Fruit fly (Drosophila melanogaster) whole organism, embryonic: Measurements from ENCODE around the gene CG14515.

Source experiments
- Antp ChIP-seq: fragments of 200-800 bp; sonication (Bioruptor generic); optimal IDR thresholded peaks from 3 replicates; lab custom pipeline; 2016; ENCODE audit warnings: missing biosample characterization, missing genetic modification characterization
- Asciz ChIP-seq: fragments of 200-800 bp; sonication (Bioruptor generic); optimal IDR thresholded peaks from 2 replicates; lab custom pipeline; 2017; ENCODE audit warnings: missing biosample characterization, mild to moderate bottlenecking, missing genetic modification characterization, missing genetic modification reagents
- Atf-2 ChIP-seq: fragments of 200-800 bp; sonication (Bioruptor generic); optimal IDR thresholded peaks from 2 replicates; lab custom pipeline; 2016; ENCODE audit warnings: missing biosample characterization, missing genetic modification characterization
- CG12299 ChIP-seq: fragments of 200-800 bp; sonication (Bioruptor generic); optimal IDR thresholded peaks from 2 replicates; lab custom pipeline; 2018; ENCODE audit warnings: missing biosample characterization, mild to moderate bottlenecking, missing genetic modification characterization
- CG15073 ChIP-seq: fragments of 200-800 bp; sonication (Bioruptor generic); optimal IDR thresholded peaks from 2 replicates; lab custom pipeline; 2016; ENCODE audit warnings: missing biosample characterization, missing genetic modification characterization
- CG17359 ChIP-seq: fragments of 200-800 bp; sonication (Bioruptor generic); optimal IDR thresholded peaks from 3 replicates; lab custom pipeline; 2018; ENCODE audit warnings: missing biosample characterization, mild to moderate bottlenecking, missing genetic modification characterization, moderate library complexity
- CG17568 ChIP-seq: fragments of 200-800 bp; sonication (Bioruptor generic); optimal IDR thresholded peaks from 2 replicates; lab custom pipeline; 2018; ENCODE audit warnings: missing biosample characterization, mild to moderate bottlenecking, missing genetic modification characterization, moderate library complexity
- CG2875 ChIP-seq: fragments of 200-800 bp; sonication (Bioruptor generic); optimal IDR thresholded peaks from 2 replicates; lab custom pipeline; 2017; ENCODE audit warnings: missing biosample characterization, mild to moderate bottlenecking, missing genetic modification characterization, missing genetic modification reagents
- CG3281 ChIP-seq: fragments of 200-800 bp; sonication (Bioruptor generic); optimal IDR thresholded peaks from 3 replicates; lab custom pipeline; 2017; ENCODE audit warnings: missing biosample characterization, mild to moderate bottlenecking, missing genetic modification characterization
- CG33557 ChIP-seq: fragments of 200-800 bp; sonication (Bioruptor generic); optimal IDR thresholded peaks from 2 replicates; lab custom pipeline; 2019; ENCODE audit warnings: missing biosample characterization, mild to moderate bottlenecking, missing genetic modification characterization, moderate library complexity
- CG43689 ChIP-seq: fragments of 200-800 bp; sonication (Bioruptor generic); IDR thresholded peaks from 2 replicates; pipeline ENCODE4 v1.3.6; 2022; ENCODE audit warnings: missing biosample characterization, missing genetic modification characterization
- CG6813 ChIP-seq: fragments of 200-800 bp; sonication (Bioruptor generic); optimal IDR thresholded peaks from 2 replicates; lab custom pipeline; 2017; ENCODE audit warnings: missing biosample characterization, missing genetic modification characterization, mild to moderate bottlenecking, moderate library complexity, missing genetic modification reagents
- CG7839 ChIP-seq: fragments of 200-800 bp; sonication (Bioruptor generic); optimal IDR thresholded peaks from 3 replicates; lab custom pipeline; 2018; ENCODE audit warnings: missing biosample characterization, mild to moderate bottlenecking, missing genetic modification characterization, moderate library complexity
- CG8765 ChIP-seq: fragments of 200-800 bp; sonication (Bioruptor generic); IDR thresholded peaks from 2 replicates; pipeline ENCODE4 v1.3.6; 2022; ENCODE audit warnings: missing biosample characterization, missing genetic modification characterization
- CG9437 ChIP-seq: fragments of 200-800 bp; sonication (Bioruptor generic); optimal IDR thresholded peaks from 2 replicates; lab custom pipeline; 2018; ENCODE audit warnings: missing biosample characterization, mild to moderate bottlenecking, missing genetic modification characterization
- CG9797 ChIP-seq: fragments of 200-800 bp; sonication (Bioruptor generic); optimal IDR thresholded peaks from 3 replicates; lab custom pipeline; 2018; ENCODE audit warnings: missing biosample characterization, mild to moderate bottlenecking, missing genetic modification characterization
- CG9876 ChIP-seq: fragments of 200-800 bp; sonication (Bioruptor generic); optimal IDR thresholded peaks from 2 replicates; lab custom pipeline; 2016; ENCODE audit warnings: missing biosample characterization, missing genetic modification characterization
- CkIIα-i1 ChIP-seq: fragments of 200-800 bp; sonication (Bioruptor generic); IDR thresholded peaks from 2 replicates; pipeline ENCODE4 v1.3.6; 2022; ENCODE audit warnings: missing biosample characterization, missing genetic modification characterization
- Doc3 ChIP-seq: fragments of 200-800 bp; sonication (Bioruptor generic); IDR thresholded peaks from 3 replicates; pipeline ENCODE4 v1.3.6; 2022; ENCODE audit warnings: missing biosample characterization, missing genetic modification characterization; ENCODE audit not compliant: partially characterized antibody
- Elba2 ChIP-seq: fragments of 200-800 bp; sonication (Bioruptor generic); optimal IDR thresholded peaks from 3 replicates; lab custom pipeline; 2016; ENCODE audit warnings: missing biosample characterization, missing genetic modification characterization
- Gsc ChIP-seq: fragments of 200-800 bp; sonication (Bioruptor generic); IDR thresholded peaks from 2 replicates; pipeline ENCODE4 v1.3.6; 2022; ENCODE audit warnings: missing biosample characterization, missing genetic modification characterization
- Gug ChIP-seq: fragments of 200-800 bp; sonication (Bioruptor generic); IDR thresholded peaks from 4 replicates; pipeline ENCODE4 v1.3.6; 2022; ENCODE audit warnings: missing biosample characterization, missing genetic modification characterization
- H15 ChIP-seq: fragments of 200-800 bp; sonication (Bioruptor generic); IDR thresholded peaks from 3 replicates; pipeline ENCODE4 v1.3.6; 2022; ENCODE audit warnings: missing biosample characterization, missing genetic modification characterization
- HLH4C ChIP-seq: fragments of 200-800 bp; sonication (Bioruptor generic); IDR thresholded peaks from 3 replicates; pipeline ENCODE4 v1.3.6; 2022; ENCODE audit warnings: missing biosample characterization, missing genetic modification characterization; ENCODE audit not compliant: partially characterized antibody
- Hey ChIP-seq: fragments of 200-800 bp; sonication (Bioruptor generic); optimal IDR thresholded peaks from 3 replicates; lab custom pipeline; 2018; ENCODE audit warnings: missing biosample characterization, mild to moderate bottlenecking, missing genetic modification characterization
- MTF-1 ChIP-seq: fragments of 200-800 bp; sonication (Bioruptor generic); optimal IDR thresholded peaks from 2 replicates; lab custom pipeline; 2018; ENCODE audit warnings: missing biosample characterization, mild to moderate bottlenecking, missing genetic modification characterization, borderline replicate concordance
- Nf-YC ChIP-seq: fragments of 200-800 bp; optimal IDR thresholded peaks from 3 replicates; lab custom pipeline; 2019; ENCODE audit warnings: missing biosample characterization, mild to moderate bottlenecking, missing genetic modification characterization, moderate library complexity
- TFAM ChIP-seq: fragments of 200-800 bp; sonication (Bioruptor generic); optimal IDR thresholded peaks from 2 replicates; lab custom pipeline; 2017; ENCODE audit warnings: missing biosample characterization, missing genetic modification characterization, inconsistent platforms
- ash1 ChIP-seq: fragments of 200-800 bp; sonication (Bioruptor generic); optimal IDR thresholded peaks from 2 replicates; lab custom pipeline; 2018; ENCODE audit warnings: missing biosample characterization, mild to moderate bottlenecking, missing genetic modification characterization
- danr ChIP-seq: fragments of 200-800 bp; sonication (Bioruptor generic); IDR thresholded peaks from 2 replicates; pipeline ENCODE4 v1.3.6; 2022; ENCODE audit warnings: missing biosample characterization, missing genetic modification characterization
- dpn ChIP-seq, 2 experiments: fragments of 200-800 bp; sonication (Bioruptor generic); optimal IDR thresholded peaks; 3 replicates each; lab custom pipeline; 2016; ENCODE audit warnings: missing biosample characterization in 2 of 2, missing genetic modification characterization in 2 of 2
- en ChIP-seq: fragments of 200-800 bp; sonication (Bioruptor generic); optimal IDR thresholded peaks from 2 replicates; lab custom pipeline; 2016; ENCODE audit warnings: missing biosample characterization, missing genetic modification characterization
- gce ChIP-seq: fragments of 200-800 bp; sonication (Bioruptor generic); IDR thresholded peaks from 3 replicates; pipeline ENCODE4 v1.3.6; 2022; ENCODE audit warnings: missing biosample characterization, missing genetic modification characterization
- gt ChIP-seq: fragments of 200-800 bp; sonication (Bioruptor generic); IDR thresholded peaks from 2 replicates; pipeline ENCODE4 v1.3.6; 2022; ENCODE audit warnings: missing biosample characterization, missing genetic modification characterization
- insv ChIP-seq, 2 experiments: fragments of 200-800 bp; sonication (Bioruptor generic); optimal IDR thresholded peaks; 3 replicates each; lab custom pipeline; 2016 to 2018; ENCODE audit warnings: missing biosample characterization in 2 of 2, missing genetic modification characterization in 2 of 2
- jing ChIP-seq: fragments of 200-800 bp; sonication (Bioruptor generic); optimal IDR thresholded peaks from 2 replicates; lab custom pipeline; 2018; ENCODE audit warnings: missing biosample characterization, mild to moderate bottlenecking, missing genetic modification characterization
- kah ChIP-seq: fragments of 200-800 bp; sonication (Bioruptor generic); optimal IDR thresholded peaks from 2 replicates; lab custom pipeline; 2018; ENCODE audit warnings: missing biosample characterization, mild to moderate bottlenecking, missing genetic modification characterization
- luna ChIP-seq: fragments of 200-800 bp; sonication (Bioruptor generic); optimal IDR thresholded peaks from 2 replicates; lab custom pipeline; 2016; ENCODE audit warnings: missing biosample characterization, missing genetic modification characterization
- mam ChIP-seq: fragments of 200-800 bp; sonication (Bioruptor generic); optimal IDR thresholded peaks from 3 replicates; lab custom pipeline; 2016; ENCODE audit warnings: missing biosample characterization, missing genetic modification characterization
- otp ChIP-seq: fragments of 200-800 bp; sonication (Bioruptor generic); IDR thresholded peaks from 3 replicates; pipeline ENCODE4, ENCODE4 v1.3.6; 2022; ENCODE audit warnings: missing biosample characterization, missing genetic modification characterization
- ro ChIP-seq: fragments of 200-800 bp; sonication (Bioruptor generic); IDR thresholded peaks from 2 replicates; pipeline ENCODE4 v1.3.6; 2022; ENCODE audit warnings: missing biosample characterization, missing genetic modification characterization
- row ChIP-seq: fragments of 200-800 bp; sonication (Bioruptor generic); IDR thresholded peaks from 3 replicates; pipeline ENCODE4 v1.3.6; 2022; ENCODE audit warnings: missing biosample characterization, missing genetic modification characterization
- salm ChIP-seq: fragments of 200-800 bp; sonication (Bioruptor generic); optimal IDR thresholded peaks from 2 replicates; lab custom pipeline; 2018; ENCODE audit warnings: missing biosample characterization, mild to moderate bottlenecking, missing genetic modification characterization
- scrt ChIP-seq: fragments of 200-800 bp; sonication (Bioruptor generic); optimal IDR thresholded peaks from 2 replicates; lab custom pipeline; 2018; ENCODE audit warnings: missing biosample characterization, mild to moderate bottlenecking, missing genetic modification characterization, moderate library complexity
- seq ChIP-seq: fragments of 200-800 bp; sonication (Bioruptor generic); IDR thresholded peaks from 2 replicates; pipeline ENCODE4 v1.3.6; 2022; ENCODE audit warnings: missing biosample characterization, missing genetic modification characterization
- sisA ChIP-seq: fragments of 200-800 bp; sonication (Bioruptor generic); IDR thresholded peaks from 2 replicates; pipeline ENCODE4 v1.3.6; 2022; ENCODE audit warnings: missing biosample characterization, missing genetic modification characterization
- sqz ChIP-seq: fragments of 200-800 bp; sonication (Bioruptor generic); optimal IDR thresholded peaks from 3 replicates; lab custom pipeline; 2018; ENCODE audit warnings: missing biosample characterization, mild to moderate bottlenecking, missing genetic modification characterization
- tap ChIP-seq: fragments of 200-800 bp; optimal IDR thresholded peaks from 3 replicates; lab custom pipeline; 2019; ENCODE audit warnings: missing biosample characterization, mild to moderate bottlenecking, missing genetic modification characterization, moderate library complexity
- usp ChIP-seq: fragments of >200 bp; optimal IDR thresholded peaks from 2 replicates; lab custom pipeline; 2017; ENCODE audit warnings: missing biosample characterization, missing genetic modification characterization
- vnd ChIP-seq: fragments of 200-800 bp; sonication (Bioruptor generic); IDR thresholded peaks from 3 replicates; pipeline ENCODE4 v1.3.6; 2022; ENCODE audit warnings: missing biosample characterization, missing genetic modification characterization; ENCODE audit not compliant: partially characterized antibody

Gene CG14515

DNA sequence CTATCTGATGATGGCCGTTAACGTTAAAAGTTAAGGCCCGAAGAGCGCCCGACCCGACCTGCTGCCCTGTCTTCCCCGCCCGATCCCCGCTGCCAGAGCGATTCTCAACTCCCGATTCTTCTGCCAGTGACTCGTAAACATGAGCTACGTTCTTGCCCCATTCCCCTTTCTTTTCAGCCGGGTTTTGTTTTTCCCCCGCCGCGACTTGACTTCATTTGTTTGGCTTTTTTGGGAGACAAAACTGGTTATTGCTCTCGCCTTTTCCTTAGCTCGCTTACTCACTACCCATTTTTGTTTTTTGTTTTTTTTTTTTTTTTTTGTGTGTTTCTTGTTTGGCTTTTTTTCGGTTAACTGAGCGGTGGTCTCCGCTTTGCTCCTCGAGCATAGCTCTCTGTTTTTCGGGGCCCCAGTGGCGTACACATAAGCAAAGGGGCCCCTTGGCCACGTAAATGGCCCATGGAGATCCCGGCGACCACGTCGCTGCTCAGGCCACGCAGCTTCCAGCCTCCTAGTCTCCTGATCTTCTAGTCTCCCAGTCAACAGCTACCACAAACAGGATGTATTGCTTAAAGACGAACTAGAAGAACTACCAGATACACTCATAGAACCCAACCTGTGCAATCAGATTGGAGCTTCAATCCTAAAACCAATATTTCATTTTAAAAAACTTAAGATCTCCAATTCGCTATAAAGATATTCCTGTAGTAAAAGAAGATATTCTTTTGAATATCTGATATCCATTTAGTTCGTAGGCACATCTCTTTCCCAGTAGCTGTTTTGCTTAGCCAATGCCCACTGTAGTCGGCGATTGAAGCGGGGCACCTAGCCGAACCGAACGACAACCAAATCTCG is 13.4 kb downstream of the CG14515 start (continued):
- TF ChIP-seq CG2875 (GFP tag; lab: Kevin White, UChicago), result no peak
- no peak for TF ChIP-seq danr (GFP tag; lab: Robert Waterston, UW)
- no peak for TF ChIP-seq CG43689 (GFP tag; lab: Robert Waterston, UW)
- no peak for TF ChIP-seq luna (GFP tag; lab: Kevin White, UChicago)
- no peak for TF ChIP-seq scrt (GFP tag; lab: Kevin White, UChicago)
- no peak for TF ChIP-seq seq
- TF ChIP-seq CG12299 (tag; lab: Kevin White, UChicago), result no peak
- TF ChIP-seq Asciz (GFP tag; lab: Kevin White, UChicago), result no peak
- TF ChIP-seq Gug (GFP tag; lab: Robert Waterston, UW), result no peak
- no peak for TF ChIP-seq Antp (GFP tag; lab: Kevin White, UChicago)
- TF ChIP-seq CG17568, result no peak
- no peak for TF ChIP-seq Hey (tag; lab: Kevin White, UChicago)
- peak; percentile 21 for TF ChIP-seq CG17359
- TF ChIP-seq dpn (GFP tag; optimal IDR thresholded peaks at IDR 0.05; lab: Kevin White, UChicago), result no peak
- no peak for TF ChIP-seq CG15073 (GFP tag; lab: Kevin White, UChicago)
- no peak for TF ChIP-seq CG3281 (GFP tag; lab: Kevin White, UChicago)
- TF ChIP-seq insv (GFP tag; optimal IDR thresholded peaks at IDR 0.05; lab: Kevin White, UChicago), result no peak
- TF ChIP-seq salm (tag; lab: Kevin White, UChicago), result no peak
- TF ChIP-seq Gsc (GFP tag; lab: Robert Waterston, UW), result no peak
- TF ChIP-seq CkIIα-i1 (GFP tag; lab: Robert Waterston, UW), result no peak
- no peak for TF ChIP-seq ash1 (GFP tag; lab: Kevin White, UChicago)
- no peak for TF ChIP-seq en (GFP tag; lab: Kevin White, UChicago)
- TF ChIP-seq CG6813 (GFP tag; lab: Kevin White, UChicago), result no peak
- TF ChIP-seq otp (GFP tag; lab: Robert Waterston, UW), result no peak
- TF ChIP-seq MTF-1 (GFP tag; lab: Kevin White, UChicago), result no peak
- TF ChIP-seq CG7839, result peak; percentile 32
- no peak for TF ChIP-seq mam (GFP tag; lab: Kevin White, UChicago)
- no peak for TF ChIP-seq HLH4C (GFP tag; lab: Robert Waterston, UW)
- TF ChIP-seq ro (GFP tag; lab: Robert Waterston, UW), result no peak
- TF ChIP-seq CG9797, result no peak
- TF ChIP-seq usp (GFP tag; lab: Kevin White, UChicago), result no peak
- peak; percentile 58 for TF ChIP-seq row (GFP tag; lab: Robert Waterston, UW)
- TF ChIP-seq TFAM (GFP tag; lab: Kevin White, UChicago), result no peak
- TF ChIP-seq kah, result no peak
- TF ChIP-seq Elba2 (GFP tag; lab: Kevin White, UChicago), result no peak
- no peak for TF ChIP-seq CG9437 (GFP tag; lab: Kevin White, UChicago)
- no peak for TF ChIP-seq gt (GFP tag; lab: Robert Waterston, UW)
- TF ChIP-seq vnd, result no peak
- no peak for TF ChIP-seq gce
- TF ChIP-seq Doc3 (GFP tag; lab: Robert Waterston, UW), result no peak
- TF ChIP-seq Atf-2 (GFP tag; lab: Kevin White, UChicago), result no peak
- TF ChIP-seq sisA (GFP tag; lab: Robert Waterston, UW), result no peak
- TF ChIP-seq Nf-YC (tag; lab: Kevin White, UChicago), result no peak
- TF ChIP-seq CG33557 (GFP tag; lab: Kevin White, UChicago), result peak; percentile 7
- no peak for TF ChIP-seq CG9876 (GFP tag; lab: Kevin White, UChicago)
- peak; percentile 65 for TF ChIP-seq sqz (GFP tag; lab: Kevin White, UChicago)
- TF ChIP-seq tap (tag; lab: Kevin White, UChicago), result no peak
- TF ChIP-seq H15 (GFP tag; lab: Robert Waterston, UW), result no peak; the same call in 2 of the 3 replicates
- TF ChIP-seq jing (GFP tag; lab: Kevin White, UChicago), result no peak
- no peak for TF ChIP-seq CG8765
